Worm (Caenorhabditis elegans) whole organism, L4 larva: Measurements from ENCODE around the gene C45E5.1.

Source experiments
- F26F4.8 ChIP-seq: fragments of 200-800 bp; sonication (Bioruptor generic); conservative IDR thresholded peaks from 2 replicates; pipeline ENCODE4 v1.3.6; 2022; ENCODE audit warnings: missing genetic modification characterization, missing compliant biosample characterization
- R02D3.7 ChIP-seq: fragments of 150-350 bp; sonication (generic microtip); optimal IDR thresholded peaks from 3 replicates; lab custom pipeline; 2014; ENCODE audit warnings: missing biosample characterization, missing genetic modification characterization
- T20F7.1 ChIP-seq: fragments of 200-800 bp; sonication (Bioruptor generic); optimal IDR thresholded peaks from 2 replicates; lab custom pipeline; 2018; ENCODE audit warnings: mild to moderate bottlenecking, missing genetic modification characterization, missing compliant biosample characterization
- Y5F2A.4 ChIP-seq: fragments of 200-800 bp; sonication (Bioruptor generic); optimal IDR thresholded peaks from 2 replicates; lab custom pipeline; 2018; ENCODE audit warnings: mild to moderate bottlenecking, missing genetic modification characterization, missing compliant biosample characterization
- Y75B8A.6 ChIP-seq: fragments of 200-800 bp; sonication (Bioruptor generic); IDR thresholded peaks from 2 replicates; pipeline ENCODE4 v1.3.6; 2022; ENCODE audit warnings: missing genetic modification reagents, missing genetic modification characterization, missing compliant biosample characterization
- ZK337.2 ChIP-seq: fragments of 200-800 bp; sonication (Bioruptor generic); IDR thresholded peaks from 2 replicates; pipeline ENCODE4 v1.3.6; 2022; ENCODE audit warnings: missing genetic modification reagents, missing genetic modification characterization, missing compliant biosample characterization
- ZK546.5 ChIP-seq, 2 experiments: sonication (generic microtip); optimal IDR thresholded peaks; 2 replicates each; lab custom pipeline; 2017; ENCODE audit warnings: missing biosample characterization in 2 of 2, missing genetic modification characterization in 2 of 2
- arid-1 ChIP-seq: fragments of 200-800 bp; sonication (Bioruptor generic); conservative IDR thresholded peaks from 2 replicates; pipeline ENCODE4 v1.3.6; 2022; ENCODE audit warnings: missing genetic modification reagents, missing genetic modification characterization, missing compliant biosample characterization
- ceh-20 ChIP-seq: fragments of 200-800 bp; sonication (Bioruptor generic); IDR thresholded peaks from 2 replicates; pipeline ENCODE4 v1.3.6; 2022; ENCODE audit warnings: missing genetic modification reagents, missing genetic modification characterization, missing compliant biosample characterization
- ceh-28 ChIP-seq: fragments of 150-350 bp; optimal IDR thresholded peaks from 2 replicates; lab custom pipeline; 2014; ENCODE audit warnings: missing biosample characterization, missing genetic modification reagents, missing genetic modification characterization
- ces-1 ChIP-seq: fragments of 150-350 bp; sonication (generic microtip); optimal IDR thresholded peaks from 4 replicates; lab custom pipeline; 2014; ENCODE audit warnings: missing biosample characterization, missing genetic modification reagents, missing genetic modification characterization
- ctbp-1 ChIP-seq: fragments of 200-800 bp; sonication (Bioruptor generic); IDR thresholded peaks from 2 replicates; pipeline ENCODE4 v1.3.6; 2022; ENCODE audit warnings: missing genetic modification reagents, missing genetic modification characterization, missing compliant biosample characterization
- daf-8 ChIP-seq: fragments of 200-800 bp; sonication (Bioruptor generic); IDR thresholded peaks from 2 replicates; pipeline ENCODE4 v1.3.6; 2022; ENCODE audit warnings: missing genetic modification characterization, missing compliant biosample characterization
- dmd-6 ChIP-seq: fragments of 200-800 bp; sonication (Bioruptor generic); IDR thresholded peaks from 2 replicates; pipeline ENCODE4 v1.3.6; 2022; ENCODE audit warnings: missing genetic modification reagents, missing genetic modification characterization, missing compliant biosample characterization
- dve-1 ChIP-seq: sonication (generic microtip); optimal IDR thresholded peaks from 2 replicates; lab custom pipeline; 2017; ENCODE audit warnings: antibody characterized with exemption, mild to moderate bottlenecking, missing genetic modification characterization, missing compliant biosample characterization; ENCODE audit not compliant: insufficient read depth
- fkh-10 ChIP-seq: fragments of 150-350 bp; optimal IDR thresholded peaks from 2 replicates; lab custom pipeline; 2014; ENCODE audit warnings: missing biosample characterization, missing genetic modification reagents, missing genetic modification characterization
- hif-1 ChIP-seq, 2 experiments: sonication (generic microtip); optimal IDR thresholded peaks; 2 replicates each; lab custom pipeline; 2016 to 2017; ENCODE audit warnings: missing compliant biosample characterization in 2 of 2, missing genetic modification characterization in 2 of 2, missing genetic modification reagents in 2 of 2, missing genotype in 2 of 2, mild to moderate bottlenecking in 1 of 2
- hlh-11 ChIP-seq: fragments of 200-800 bp; sonication (Bioruptor generic); optimal IDR thresholded peaks from 2 replicates; lab custom pipeline; 2018; ENCODE audit warnings: mild to moderate bottlenecking, missing genetic modification characterization, missing compliant biosample characterization
- hlh-30 ChIP-seq: sonication (generic microtip); optimal IDR thresholded peaks from 2 replicates; lab custom pipeline; 2017; ENCODE audit warnings: antibody characterized with exemption, mild to moderate bottlenecking, missing genetic modification characterization, missing compliant biosample characterization; ENCODE audit not compliant: insufficient read depth
- jun-1 ChIP-seq: fragments of 150-350 bp; optimal IDR thresholded peaks from 2 replicates; lab custom pipeline; 2014; ENCODE audit warnings: missing biosample characterization, missing genetic modification reagents, missing genetic modification characterization
- lin-1 ChIP-seq: fragments of 200-800 bp; sonication (Bioruptor generic); IDR thresholded peaks from 2 replicates; pipeline ENCODE4 v1.3.6; 2022; ENCODE audit warnings: missing genetic modification reagents, missing genetic modification characterization, missing compliant biosample characterization
- lin-13 ChIP-seq: fragments of 150-350 bp; optimal IDR thresholded peaks from 2 replicates; lab custom pipeline; 2014; ENCODE audit warnings: missing biosample characterization, missing genetic modification reagents, missing genetic modification characterization
- lir-3 ChIP-seq: sonication (generic microtip); optimal IDR thresholded peaks from 2 replicates; lab custom pipeline; 2016; ENCODE audit warnings: mild to moderate bottlenecking, missing genetic modification characterization, missing compliant biosample characterization
- lsy-2 ChIP-seq, 2 experiments: fragments of 150-350 bp in 1 of 2; sonication (generic microtip) in 1 of 2; optimal IDR thresholded peaks; 2 replicates each; lab custom pipeline; 2014 to 2017; ENCODE audit warnings: missing biosample characterization in 2 of 2, missing genetic modification characterization in 2 of 2
- madf-5 ChIP-seq, 2 experiments: fragments of 200-800 bp; sonication (Bioruptor generic); IDR thresholded peaks; 2 replicates each; pipeline ENCODE4 v1.3.6; 2022; ENCODE audit warnings: missing compliant biosample characterization in 2 of 2, missing genetic modification characterization in 2 of 2
- madf-9 ChIP-seq: fragments of 200-800 bp; sonication (Bioruptor generic); conservative IDR thresholded peaks from 2 replicates; pipeline ENCODE4 v1.3.6; 2022; ENCODE audit warnings: missing genetic modification reagents, missing genetic modification characterization, missing compliant biosample characterization
- mdl-1 ChIP-seq, 2 experiments: fragments of 150-350 bp in 1 of 2; sonication (generic microtip) in 1 of 2; optimal IDR thresholded peaks; 2 replicates each; lab custom pipeline; 2014 to 2017; ENCODE audit warnings: missing biosample characterization in 2 of 2, missing genetic modification characterization in 2 of 2
- mdt-29 ChIP-seq: fragments of 200-800 bp; sonication (Bioruptor generic); IDR thresholded peaks from 2 replicates; pipeline ENCODE4 v1.3.6; 2022; ENCODE audit warnings: missing genetic modification reagents, missing genetic modification characterization, missing compliant biosample characterization
- mep-1 ChIP-seq: fragments of 150-350 bp; sonication (generic microtip); optimal IDR thresholded peaks from 3 replicates; lab custom pipeline; 2014; ENCODE audit warnings: missing biosample characterization, missing genetic modification characterization
- mes-2 ChIP-seq: sonication (generic microtip); optimal IDR thresholded peaks from 2 replicates; lab custom pipeline; 2016; ENCODE audit warnings: missing genotype, mild to moderate bottlenecking, missing genetic modification characterization, missing compliant biosample characterization; ENCODE audit not compliant: poor library complexity, severe bottlenecking
- mxl-3 ChIP-seq: fragments of 200-800 bp; sonication (Bioruptor generic); optimal IDR thresholded peaks from 2 replicates; lab custom pipeline; 2018; ENCODE audit warnings: mild to moderate bottlenecking, missing genetic modification characterization, missing compliant biosample characterization
- nhr-10 ChIP-seq: fragments of 150-350 bp; optimal IDR thresholded peaks from 2 replicates; lab custom pipeline; 2014; ENCODE audit warnings: missing biosample characterization, missing genetic modification characterization
- nhr-11 ChIP-seq: fragments of 150-350 bp; optimal IDR thresholded peaks from 2 replicates; lab custom pipeline; 2014; ENCODE audit warnings: missing biosample characterization, missing genetic modification characterization
- nhr-42 ChIP-seq: fragments of 200-800 bp; sonication (Bioruptor generic); IDR thresholded peaks from 2 replicates; pipeline ENCODE4 v1.3.6; 2022; ENCODE audit warnings: missing genetic modification characterization, missing compliant biosample characterization
- nhr-6 ChIP-seq: fragments of 150-350 bp; optimal IDR thresholded peaks from 2 replicates; lab custom pipeline; 2014; ENCODE audit warnings: missing biosample characterization, missing genetic modification characterization
- pha-4 ChIP-seq, 2 experiments: fragments of 150-350 bp in 1 of 2; fragments of 200-800 bp in 1 of 2; sonication (Bioruptor generic) in 1 of 2; IDR thresholded peaks in 1 of 2; optimal IDR thresholded peaks in 1 of 2; 2 replicates each; pipeline versions ENCODE4 v1.3.6 to Lab custom; 2014 to 2022; ENCODE audit warnings: missing genetic modification characterization in 2 of 2, missing genetic modification reagents in 2 of 2, missing biosample characterization in 1 of 2, missing compliant biosample characterization in 1 of 2
- php-3 ChIP-seq: fragments of 200-800 bp; sonication (Bioruptor generic); IDR thresholded peaks from 2 replicates; pipeline ENCODE4 v1.3.6; 2022; ENCODE audit warnings: missing genetic modification reagents, missing genetic modification characterization, missing compliant biosample characterization
- pqm-1 ChIP-seq: sonication (generic microtip); optimal IDR thresholded peaks from 2 replicates; lab custom pipeline; 2017; ENCODE audit warnings: missing biosample characterization, missing genetic modification characterization
- sdz-12 ChIP-seq: fragments of 200-800 bp; sonication (Bioruptor generic); optimal IDR thresholded peaks from 2 replicates; lab custom pipeline; 2018; ENCODE audit warnings: mild to moderate bottlenecking, missing genetic modification characterization, missing compliant biosample characterization
- skn-1 ChIP-seq: fragments of 150-350 bp; optimal IDR thresholded peaks from 2 replicates; lab custom pipeline; 2014; ENCODE audit warnings: missing biosample characterization, missing genetic modification characterization
- spr-1 ChIP-seq: sonication (generic microtip); optimal IDR thresholded peaks from 2 replicates; lab custom pipeline; 2016; ENCODE audit warnings: mild to moderate bottlenecking, missing genetic modification characterization, missing compliant biosample characterization
- spr-3 ChIP-seq: fragments of 200-800 bp; sonication (Bioruptor generic); optimal IDR thresholded peaks from 2 replicates; lab custom pipeline; 2018; ENCODE audit warnings: mild to moderate bottlenecking, missing genetic modification characterization, missing compliant biosample characterization
- unc-39 ChIP-seq: sonication (generic microtip); optimal IDR thresholded peaks from 2 replicates; lab custom pipeline; 2017; ENCODE audit warnings: missing biosample characterization, missing genetic modification characterization
- unc-62 ChIP-seq, 3 experiments: fragments of 150-350 bp in 1 of 3; sonication (generic microtip); optimal IDR thresholded peaks in 2 of 3; peaks in 1 of 3; 1 replicate in 1 of 3; 2 replicates in 2 of 3; lab custom pipeline; 2014 to 2017; ENCODE audit warnings: missing biosample characterization in 3 of 3, missing genetic modification characterization in 3 of 3, missing genetic modification reagents in 3 of 3, missing genotype in 1 of 3
- zip-11 ChIP-seq: fragments of 200-800 bp; sonication (Bioruptor generic); IDR thresholded peaks from 2 replicates; pipeline ENCODE4 v1.3.6; 2022; ENCODE audit warnings: missing genetic modification characterization, missing compliant biosample characterization
- zip-2 ChIP-seq: fragments of 150-350 bp; optimal IDR thresholded peaks from 2 replicates; lab custom pipeline; 2014; ENCODE audit warnings: missing biosample characterization, missing genetic modification characterization
- ztf-11 ChIP-seq: fragments of 150-350 bp; optimal IDR thresholded peaks from 2 replicates; lab custom pipeline; 2014; ENCODE audit warnings: missing biosample characterization, missing genetic modification characterization
- ztf-7 ChIP-seq: fragments of 150-350 bp; optimal IDR thresholded peaks from 2 replicates; lab custom pipeline; 2014; ENCODE audit warnings: missing biosample characterization, missing genetic modification characterization

The C45E5.1 gene

ce11 chrIV:5753954-5754543 lies 9.8 kb downstream of the C45E5.1 start:
- TF ChIP-seq T20F7.1 (GFP tag; lab: Kevin White, UChicago) (peak; percentile 12), daf-8 (no peak), Y75B8A.6 (GFP tag; lab: Robert Waterston, UW) (0 out of 2 replicates have a peak, but pooled peaks have one; percentile 40), sdz-12 (GFP tag; lab: Kevin White, UChicago) (no peak), mxl-3 (GFP tag; lab: Kevin White, UChicago) (peak; percentile 60), fkh-10 (GFP tag; lab: Kevin White, UChicago) (no peak), ctbp-1 (GFP tag; lab: Robert Waterston, UW) (no peak), Y5F2A.4 (GFP tag; lab: Kevin White, UChicago) (no peak), lin-13 (GFP tag; lab: Kevin White, UChicago) (no peak), nhr-42 (0 out of 2 replicates have a peak, but pooled peaks have one; percentile 63), pha-4 (GFP tag; IDR thresholded peaks at IDR 0.05; lab: Robert Waterston, UW) (peak; percentile 40; the same call in 1 of the 2 replicates), pha-4 (tag; optimal IDR thresholded peaks at IDR 0.05; lab: Kevin White, UChicago) (peak; percentile 49), dve-1 (peak; percentile 82), zip-2 (tag; lab: Kevin White, UChicago) (no peak), madf-9 (GFP tag; lab: Robert Waterston, UW) (no peak), ZK337.2 (no peak), ZK546.5 (tag; optimal IDR thresholded peaks at IDR 0.05; lab: Kevin White, UChicago) (no peak), lsy-2 (tag; optimal IDR thresholded peaks at IDR 0.05; lab: Kevin White, UChicago) (peak; percentile 26 to 69), mep-1 (tag; lab: Kevin White, UChicago) (peak; percentile 80), hlh-11 (tag; lab: Kevin White, UChicago) (peak; percentile 92), unc-62 (GFP tag; optimal IDR thresholded peaks at IDR 0.05 in 1 of 2; lab: Kevin White, UChicago) (peak in 1 of 2 experiments; percentile 93), unc-62 (tag; optimal IDR thresholded peaks at IDR 0.05; lab: Kevin White, UChicago) (no peak), spr-1 (tag; lab: Kevin White, UChicago) (peak; percentile 30), mdt-29 (no peak), dmd-6 (GFP tag; lab: Robert Waterston, UW) (peak; percentile 90), jun-1 (tag; lab: Kevin White, UChicago) (no peak), zip-11 (GFP tag; lab: Robert Waterston, UW) (no peak), pqm-1 (tag; lab: Kevin White, UChicago) (peak; percentile 18), skn-1 (tag; lab: Kevin White, UChicago) (no peak), nhr-10 (tag; lab: Kevin White, UChicago) (peak; percentile 26), R02D3.7 (peak; percentile 0), mes-2 (tag; lab: Kevin White, UChicago) (peak; percentile 75), nhr-6 (peak; percentile 85), hif-1 (tag; optimal IDR thresholded peaks at IDR 0.05; lab: Kevin White, UChicago) (no peak), unc-39 (tag; lab: Kevin White, UChicago) (no peak), hlh-30 (peak; percentile 64), arid-1 (GFP tag; lab: Robert Waterston, UW) (0 out of 2 replicates have a peak, but pooled peaks have one; percentile 11), lin-1 (GFP tag; lab: Robert Waterston, UW) (peak; percentile 45; the same call in 1 of the 2 replicates), ces-1 (GFP tag; lab: Kevin White, UChicago) (no peak), ceh-20 (GFP tag; lab: Robert Waterston, UW) (peak; percentile 71), F26F4.8 (GFP tag; lab: Robert Waterston, UW) (no peak), madf-5 (GFP tag; IDR thresholded peaks at IDR 0.05; lab: Robert Waterston, UW) (no peak), spr-3 (GFP tag; lab: Kevin White, UChicago) (no peak), mdl-1 (tag; optimal IDR thresholded peaks at IDR 0.05; lab: Kevin White, UChicago) (peak; percentile 63 to 79), nhr-11 (tag; lab: Kevin White, UChicago) (peak; percentile 63), php-3 (GFP tag; lab: Robert Waterston, UW) (peak; percentile 19; the same call in 1 of the 2 replicates), ztf-11 (tag; lab: Kevin White, UChicago) (no peak), ceh-28 (tag; lab: Kevin White, UChicago) (no peak), ztf-7 (tag; lab: Kevin White, UChicago) (no peak), lir-3 (tag; lab: Kevin White, UChicago) (no peak)
